Worm (Caenorhabditis elegans): Measurements from ENCODE around the gene F11G11.4.
"Not testable (repeated sequence)": the region's sequence is repeated elsewhere in the genome, so short reads cannot be mapped to it uniquely, and the experiment has no call there.

The F11G11.4 gene

ce11 chrII:4903696-4904095 is 43.3 kb downstream of the F11G11.4 start, which contains the start of gene sgt-1:
Gene sgt-1, minus strand, starts transcription at chrII:4903796.
- not testable (repeated sequence) for TF ChIP-seq ceh-79 (tag; optimal IDR thresholded peaks at IDR 0.05); hrde-1 (tag; optimal IDR thresholded peaks at IDR 0.05; ENCODE audit: borderline replicate concordance); fkh-3 (tag; optimal IDR thresholded peaks at IDR 0.05)

- TF ChIP-seq ztf-22 (GFP tag; optimal IDR thresholded peaks at IDR 0.05): no peak
- TF ChIP-seq lin-54 (GFP tag; optimal IDR thresholded peaks at IDR 0.05): peak; percentile 68
- TF ChIP-seq athp-1 (tag; optimal IDR thresholded peaks at IDR 0.05): no peak
- peak; percentile 36 for TF ChIP-seq rpc-1 (optimal IDR thresholded peaks at IDR 0.05)
- no peak for TF ChIP-seq rpc-1 (tag; optimal IDR thresholded peaks at IDR 0.05)
- peak; percentile 80 for TF ChIP-seq F23B12.7 (tag; optimal IDR thresholded peaks at IDR 0.05; ENCODE audit: insufficient read depth)
- peak; percentile 29; the same call in 1 of the 2 replicates for TF ChIP-seq madf-3 (GFP tag; IDR thresholded peaks at IDR 0.05)
- TF ChIP-seq lsl-1 (GFP tag; optimal IDR thresholded peaks at IDR 0.05): peak; percentile 77
- TF ChIP-seq nhr-90 (tag; optimal IDR thresholded peaks at IDR 0.05): no peak
- peak; percentile 58 for TF ChIP-seq snpc-1.3 (tag; optimal IDR thresholded peaks at IDR 0.05; ENCODE audit: insufficient read depth)
- TF ChIP-seq ZK185.1 (tag; optimal IDR thresholded peaks at IDR 0.05; ENCODE audit: poor library complexity, severe bottlenecking): peak; percentile 58
- TF ChIP-seq nhr-80 (tag; optimal IDR thresholded peaks at IDR 0.05): peak; percentile 15
- TF ChIP-seq hsf-1 (GFP tag; IDR thresholded peaks at IDR 0.05): peak; percentile 96
- TF ChIP-seq nfya-2 (GFP tag; IDR thresholded peaks at IDR 0.05): no peak
- TF ChIP-seq K11D2.4 (GFP tag; IDR thresholded peaks at IDR 0.05): no peak
- no peak for TF ChIP-seq sdz-38 (tag; optimal IDR thresholded peaks at IDR 0.05)
- no peak for TF ChIP-seq ets-4 (GFP tag; optimal IDR thresholded peaks at IDR 0.05)
- TF ChIP-seq T07F8.4 (tag; optimal IDR thresholded peaks at IDR 0.05): no peak
- TF ChIP-seq F57C9.4 (tag; optimal IDR thresholded peaks at IDR 0.05): no peak
- no peak for TF ChIP-seq C17E4.6 (GFP tag; IDR thresholded peaks at IDR 0.05)
- TF ChIP-seq F57A8.1 (GFP tag; optimal IDR thresholded peaks at IDR 0.05): no peak
- TF ChIP-seq ccch-3 (GFP tag; optimal IDR thresholded peaks at IDR 0.05): no peak
- TF ChIP-seq somi-1 (GFP tag; optimal IDR thresholded peaks at IDR 0.05): no peak
- no peak for TF ChIP-seq B0019.2 (GFP tag; conservative IDR thresholded peaks at IDR 0.05)
- TF ChIP-seq let-526 (GFP tag; IDR thresholded peaks at IDR 0.05): peak; percentile 32; the same call in 1 of the 2 replicates
- TF ChIP-seq dpl-1 (GFP tag; optimal IDR thresholded peaks at IDR 0.05): peak; percentile 31
- peak; percentile 40 for TF ChIP-seq madf-10 (tag; optimal IDR thresholded peaks at IDR 0.05)
- peak; percentile 29 for TF ChIP-seq unc-62 (GFP tag; optimal IDR thresholded peaks at IDR 0.05)
- TF ChIP-seq chd-7 (tag; optimal IDR thresholded peaks at IDR 0.05): peak; percentile 9
- TF ChIP-seq K12H6.12 (tag; optimal IDR thresholded peaks at IDR 0.05): peak; percentile 7
- TF ChIP-seq ztf-18 (tag; optimal IDR thresholded peaks at IDR 0.05): peak; percentile 17
- TF ChIP-seq hlh-12 (tag; optimal IDR thresholded peaks at IDR 0.05): no peak
- peak; percentile 47; the same call in 1 of the 2 replicates for TF ChIP-seq madf-8 (GFP tag; conservative IDR thresholded peaks at IDR 0.05)
- peak; percentile 70 for TF ChIP-seq mcd-1 (GFP tag; IDR thresholded peaks at IDR 0.05)
- no peak for TF ChIP-seq cebp-2 (GFP tag; IDR thresholded peaks at IDR 0.05)
- 0 out of 2 replicates have a peak, but pooled peaks have one; percentile 27 for TF ChIP-seq nfyb-1 (GFP tag; IDR thresholded peaks at IDR 0.05)
- no peak for TF ChIP-seq bed-2 (GFP tag; IDR thresholded peaks at IDR 0.05)
- peak; percentile 82 for TF ChIP-seq madf-6 (GFP tag; IDR thresholded peaks at IDR 0.05)
- TF ChIP-seq lin-26 (GFP tag; IDR thresholded peaks at IDR 0.05): no peak
- no peak for TF ChIP-seq ama-1 (optimal IDR thresholded peaks at IDR 0.05)
- no peak for TF ChIP-seq ama-1 (GFP tag; optimal IDR thresholded peaks at IDR 0.05)
- TF ChIP-seq cebp-1 (GFP tag; IDR thresholded peaks at IDR 0.05): peak; percentile 66
- peak; percentile 80 for TF ChIP-seq cebp-1 (tag; optimal IDR thresholded peaks at IDR 0.05)
- peak; percentile 73 for TF ChIP-seq dox-1 (GFP tag; IDR thresholded peaks at IDR 0.05)
- no peak for TF ChIP-seq F37B4.10 (GFP tag; IDR thresholded peaks at IDR 0.05)
Observed at ce11 chrII:4904277-4904676, 43.9 kb downstream of the F11G11.4 start.
